Fruit fly (Drosophila melanogaster) whole organism, embryonic: ENCODE data around the gene CCDC151.

ENCODE experiments used
- Abd-B ChIP-seq: fragments of 200-800 bp; sonication (Bioruptor generic); optimal IDR thresholded peaks from 2 replicates; lab custom pipeline; 2018; ENCODE audit warnings: missing biosample characterization, mild to moderate bottlenecking, missing genetic modification characterization, moderate library complexity
- Aef1 ChIP-seq: fragments of 200-800 bp; sonication (Bioruptor generic); IDR thresholded peaks from 3 replicates; pipeline ENCODE4 v1.3.6; 2022; ENCODE audit warnings: missing biosample characterization, missing genetic modification characterization
- BtbVII ChIP-seq: fragments of 200-800 bp; sonication (Bioruptor generic); optimal IDR thresholded peaks from 3 replicates; lab custom pipeline; 2017; ENCODE audit warnings: missing biosample characterization, mild to moderate bottlenecking, missing genetic modification characterization
- CG10209 ChIP-seq: fragments of 200-800 bp; sonication (Bioruptor generic); optimal IDR thresholded peaks from 3 replicates; lab custom pipeline; 2017; ENCODE audit warnings: missing biosample characterization, mild to moderate bottlenecking, missing genetic modification characterization, missing genetic modification reagents
- CG10431 ChIP-seq: fragments of 200-800 bp; sonication (Bioruptor generic); optimal IDR thresholded peaks from 3 replicates; lab custom pipeline; 2018; ENCODE audit warnings: missing biosample characterization, mild to moderate bottlenecking, missing genetic modification characterization
- CG14014 ChIP-seq: fragments of 200-800 bp; sonication (Bioruptor generic); IDR thresholded peaks from 2 replicates; pipeline ENCODE4 v1.3.6; 2022; ENCODE audit warnings: missing biosample characterization, missing genetic modification characterization
- CG14667 ChIP-seq: fragments of 200-800 bp; sonication (Bioruptor generic); IDR thresholded peaks from 2 replicates; pipeline ENCODE4 v1.3.6; 2022; ENCODE audit warnings: missing biosample characterization, missing genetic modification characterization
- CG14860 ChIP-seq: fragments of 200-800 bp; sonication (Bioruptor generic); IDR thresholded peaks from 3 replicates; pipeline ENCODE4 v1.3.6; 2022; ENCODE audit warnings: missing biosample characterization, missing genetic modification characterization; ENCODE audit not compliant: partially characterized antibody
- CG1603 ChIP-seq: fragments of 200-800 bp; sonication (Bioruptor generic); optimal IDR thresholded peaks from 2 replicates; lab custom pipeline; 2019; ENCODE audit warnings: missing biosample characterization, mild to moderate bottlenecking, missing genetic modification characterization, moderate library complexity
- CG17328 ChIP-seq: fragments of 200-800 bp; sonication (Bioruptor generic); IDR thresholded peaks from 2 replicates; pipeline ENCODE4 v1.3.6; 2022; ENCODE audit warnings: missing biosample characterization, missing genetic modification characterization
- CG17829 ChIP-seq: fragments of 200-800 bp; optimal IDR thresholded peaks from 2 replicates; lab custom pipeline; 2019; ENCODE audit warnings: missing biosample characterization, mild to moderate bottlenecking, missing genetic modification characterization, moderate library complexity
- CG2199 ChIP-seq: fragments of 200-800 bp; sonication (Bioruptor generic); IDR thresholded peaks from 3 replicates; pipeline ENCODE4 v1.3.6; 2022; ENCODE audit warnings: missing biosample characterization, missing genetic modification characterization
- CG2202 ChIP-seq: fragments of 200-800 bp; sonication (Bioruptor generic); optimal IDR thresholded peaks from 2 replicates; lab custom pipeline; 2018; ENCODE audit warnings: missing biosample characterization, mild to moderate bottlenecking, missing genetic modification characterization
- CG31365 ChIP-seq: fragments of 200-800 bp; sonication (Bioruptor generic); optimal IDR thresholded peaks from 2 replicates; lab custom pipeline; 2018; ENCODE audit warnings: missing biosample characterization, mild to moderate bottlenecking, missing genetic modification characterization
- CG3407 ChIP-seq: fragments of 200-800 bp; sonication (Bioruptor generic); optimal IDR thresholded peaks from 2 replicates; lab custom pipeline; 2018; ENCODE audit warnings: missing biosample characterization, mild to moderate bottlenecking, missing genetic modification characterization
- CG3726 ChIP-seq: fragments of 200-800 bp; sonication (Bioruptor generic); IDR thresholded peaks from 3 replicates; pipeline ENCODE4, ENCODE4 v1.3.6; 2022; ENCODE audit warnings: missing biosample characterization, missing genetic modification characterization
- CG4617 ChIP-seq: fragments of 200-800 bp; sonication (Bioruptor generic); optimal IDR thresholded peaks from 3 replicates; lab custom pipeline; 2016; ENCODE audit warnings: missing biosample characterization, missing genetic modification characterization, borderline replicate concordance
- CG7372 ChIP-seq: fragments of 200-800 bp; sonication (Bioruptor generic); IDR thresholded peaks from 2 replicates; pipeline ENCODE4 v1.3.6; 2022; ENCODE audit warnings: missing biosample characterization, missing genetic modification characterization
- CG7839 ChIP-seq: fragments of 200-800 bp; sonication (Bioruptor generic); optimal IDR thresholded peaks from 3 replicates; lab custom pipeline; 2018; ENCODE audit warnings: missing biosample characterization, mild to moderate bottlenecking, missing genetic modification characterization, moderate library complexity
- CG9817 ChIP-seq: fragments of 200-800 bp; sonication (Bioruptor generic); optimal IDR thresholded peaks from 2 replicates; lab custom pipeline; 2018; ENCODE audit warnings: missing biosample characterization, mild to moderate bottlenecking, missing genetic modification characterization, moderate library complexity
- Deaf1 ChIP-seq: fragments of 200-800 bp; optimal IDR thresholded peaks from 3 replicates; lab custom pipeline; 2019; ENCODE audit warnings: missing biosample characterization, mild to moderate bottlenecking, missing genetic modification characterization, moderate library complexity
- Dip3 ChIP-seq: fragments of 200-800 bp; sonication (Bioruptor generic); optimal IDR thresholded peaks from 3 replicates; lab custom pipeline; 2016; ENCODE audit warnings: missing biosample characterization, missing genetic modification characterization
- Ets97D ChIP-seq: fragments of 200-800 bp; sonication (Bioruptor generic); optimal IDR thresholded peaks from 3 replicates; lab custom pipeline; 2016; ENCODE audit warnings: missing biosample characterization, missing genetic modification characterization
- Hey ChIP-seq: fragments of 200-800 bp; sonication (Bioruptor generic); optimal IDR thresholded peaks from 3 replicates; lab custom pipeline; 2018; ENCODE audit warnings: missing biosample characterization, mild to moderate bottlenecking, missing genetic modification characterization
- Hr39 ChIP-seq: fragments of >200 bp; optimal IDR thresholded peaks from 2 replicates; lab custom pipeline; 2017
- Max ChIP-seq: fragments of 200-800 bp; sonication (Bioruptor generic); optimal IDR thresholded peaks from 2 replicates; lab custom pipeline; 2016; ENCODE audit warnings: missing biosample characterization, mild to moderate bottlenecking, missing genetic modification characterization
- Myb ChIP-seq: fragments of 200-800 bp; sonication (Bioruptor generic); optimal IDR thresholded peaks from 2 replicates; lab custom pipeline; 2016; ENCODE audit warnings: missing biosample characterization, missing genetic modification characterization
- Ptx1 ChIP-seq: fragments of 200-800 bp; sonication (Bioruptor generic); IDR thresholded peaks from 2 replicates; pipeline ENCODE4 v1.3.6; 2022; ENCODE audit warnings: missing biosample characterization, missing genetic modification characterization
- Spps ChIP-seq: fragments of 200-800 bp; sonication (Bioruptor generic); optimal IDR thresholded peaks from 2 replicates; lab custom pipeline; 2018; ENCODE audit warnings: missing biosample characterization, mild to moderate bottlenecking, missing genetic modification characterization
- Tbp ChIP-seq: fragments of >200 bp; optimal IDR thresholded peaks from 2 replicates; lab custom pipeline; 2018; ENCODE audit warnings: missing biosample characterization, missing genetic modification characterization
- Xrp1 ChIP-seq: fragments of 200-800 bp; sonication (Bioruptor generic); IDR thresholded peaks from 2 replicates; pipeline ENCODE4 v1.3.6; 2022; ENCODE audit warnings: missing biosample characterization, missing genetic modification characterization
- YL-1 ChIP-seq: fragments of 200-800 bp; sonication (Bioruptor generic); optimal IDR thresholded peaks from 3 replicates; lab custom pipeline; 2017; ENCODE audit warnings: missing biosample characterization, mild to moderate bottlenecking, missing genetic modification characterization
- bowl ChIP-seq: fragments of 200-800 bp; sonication (Bioruptor generic); IDR thresholded peaks from 2 replicates; pipeline ENCODE4 v1.3.6; 2022; ENCODE audit warnings: missing biosample characterization, missing genetic modification characterization
- chinmo ChIP-seq: fragments of 200-800 bp; sonication (Bioruptor generic); IDR thresholded peaks from 4 replicates; pipeline ENCODE4 v1.3.6; 2022; ENCODE audit warnings: missing biosample characterization, missing genetic modification characterization; ENCODE audit not compliant: partially characterized antibody
- dm ChIP-seq: fragments of 200-800 bp; sonication (Bioruptor generic); optimal IDR thresholded peaks from 3 replicates; lab custom pipeline; 2016; ENCODE audit warnings: missing biosample characterization, missing genetic modification characterization
- en ChIP-seq: fragments of 200-800 bp; sonication (Bioruptor generic); optimal IDR thresholded peaks from 2 replicates; lab custom pipeline; 2016; ENCODE audit warnings: missing biosample characterization, missing genetic modification characterization
- exex ChIP-seq: fragments of 200-800 bp; sonication (Bioruptor generic); optimal IDR thresholded peaks from 4 replicates; lab custom pipeline; 2018; ENCODE audit warnings: missing biosample characterization, mild to moderate bottlenecking, missing genetic modification characterization, moderate library complexity
- fd96Cb ChIP-seq: fragments of 200-800 bp; sonication (Bioruptor generic); optimal IDR thresholded peaks from 2 replicates; lab custom pipeline; 2018; ENCODE audit warnings: missing biosample characterization, mild to moderate bottlenecking, missing genetic modification characterization, moderate library complexity
- h ChIP-seq: fragments of >200 bp; optimal IDR thresholded peaks from 2 replicates; lab custom pipeline; 2017
- ind ChIP-seq: fragments of 200-800 bp; sonication (Bioruptor generic); optimal IDR thresholded peaks from 3 replicates; lab custom pipeline; 2016; ENCODE audit warnings: missing biosample characterization, missing genetic modification characterization
- ken ChIP-seq: fragments of 200-800 bp; sonication (Bioruptor generic); IDR thresholded peaks from 3 replicates; pipeline ENCODE4 v1.3.6; 2022; ENCODE audit warnings: missing biosample characterization, missing genetic modification characterization
- knrl ChIP-seq: fragments of 200-800 bp; sonication (Bioruptor generic); IDR thresholded peaks from 3 replicates; pipeline ENCODE4 v1.3.6; 2022; ENCODE audit warnings: missing biosample characterization, missing genetic modification characterization; ENCODE audit not compliant: partially characterized antibody
- lov ChIP-seq, 2 experiments: fragments of 200-800 bp in 1 of 2; fragments of >200 bp in 1 of 2; sonication (Bioruptor generic) in 1 of 2; IDR thresholded peaks in 1 of 2; optimal IDR thresholded peaks in 1 of 2; 2 replicates in 1 of 2; 3 replicates in 1 of 2; pipeline versions ENCODE4 v1.3.6 to Lab custom; 2017 to 2022; ENCODE audit warnings: missing biosample characterization in 1 of 2, missing genetic modification characterization in 1 of 2
- pfk ChIP-seq: fragments of 200-800 bp; sonication (Bioruptor generic); optimal IDR thresholded peaks from 2 replicates; lab custom pipeline; 2018; ENCODE audit warnings: missing biosample characterization, mild to moderate bottlenecking, missing genetic modification characterization, moderate library complexity
- phol ChIP-seq: fragments of 200-800 bp; sonication (Bioruptor generic); optimal IDR thresholded peaks from 3 replicates; lab custom pipeline; 2018; ENCODE audit warnings: missing biosample characterization, mild to moderate bottlenecking, missing genetic modification characterization, moderate library complexity
- schlank ChIP-seq: fragments of 200-800 bp; sonication (Bioruptor generic); optimal IDR thresholded peaks from 2 replicates; lab custom pipeline; 2018; ENCODE audit warnings: missing biosample characterization, mild to moderate bottlenecking, missing genetic modification characterization
- sima ChIP-seq: fragments of 200-800 bp; sonication (Bioruptor generic); optimal IDR thresholded peaks from 2 replicates; lab custom pipeline; 2016; ENCODE audit warnings: missing biosample characterization, missing genetic modification characterization
- sna ChIP-seq: fragments of 200-800 bp; sonication (Bioruptor generic); IDR thresholded peaks from 2 replicates; pipeline ENCODE4 v1.3.6; 2022; ENCODE audit warnings: missing biosample characterization, missing genetic modification characterization; ENCODE audit not compliant: partially characterized antibody
- stc ChIP-seq: fragments of 200-800 bp; sonication (Bioruptor generic); IDR thresholded peaks from 2 replicates; pipeline ENCODE4 v1.3.6; 2022; ENCODE audit warnings: missing biosample characterization, missing genetic modification characterization
- tio ChIP-seq: fragments of 200-800 bp; sonication (Bioruptor generic); optimal IDR thresholded peaks from 2 replicates; lab custom pipeline; 2017; ENCODE audit warnings: missing biosample characterization, missing genetic modification characterization, inconsistent platforms
- zfh2 ChIP-seq: fragments of 200-800 bp; sonication (Bioruptor generic); optimal IDR thresholded peaks from 2 replicates; lab custom pipeline; 2016; ENCODE audit warnings: missing biosample characterization, missing genetic modification characterization

The CCDC151 gene

DNA sequence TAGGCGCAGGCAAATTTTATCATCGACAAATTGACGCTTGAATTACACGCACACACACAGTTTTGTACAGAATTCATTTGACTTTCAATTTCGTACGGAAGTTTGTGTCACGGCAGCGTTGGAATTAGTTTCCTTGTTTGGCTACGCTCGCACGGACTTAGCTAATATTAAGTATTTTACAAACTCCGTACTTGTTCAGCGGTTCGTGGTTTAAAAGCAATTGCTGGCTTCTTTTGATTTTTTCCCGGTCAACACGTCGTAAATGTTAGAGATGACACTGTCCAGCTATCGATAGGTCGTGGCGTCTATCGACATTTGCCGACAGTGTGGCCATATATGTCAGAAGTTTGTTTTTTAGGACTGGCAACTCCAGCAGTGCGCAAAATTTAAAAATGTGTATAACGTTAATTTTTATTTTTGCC, 47.9 kb upstream of the CCDC151 start, which contains the start of gene CycA (continued):
- TF ChIP-seq dm: peak; percentile 45
- TF ChIP-seq fd96Cb: no peak
- peak; percentile 44; the same call in 1 of the 3 replicates for TF ChIP-seq ken (GFP tag; lab: Robert Waterston, UW)
- TF ChIP-seq CG7839 (tag; lab: Kevin White, UChicago): no peak
- TF ChIP-seq CG14667: no peak
- TF ChIP-seq phol (tag; lab: Kevin White, UChicago): peak; percentile 72
- TF ChIP-seq CG4617: peak; percentile 29
- TF ChIP-seq CG2199 (GFP tag; lab: Robert Waterston, UW): no peak
- TF ChIP-seq Ptx1: no peak
- TF ChIP-seq CG2202 (tag; lab: Kevin White, UChicago): no peak
- TF ChIP-seq Abd-B (GFP tag; lab: Kevin White, UChicago): peak; percentile 41
- no peak for TF ChIP-seq BtbVII (GFP tag; lab: Kevin White, UChicago)
- TF ChIP-seq CG17829 (tag; lab: Kevin White, UChicago): peak; percentile 47
- TF ChIP-seq CG17328 (GFP tag; lab: Robert Waterston, UW): no peak
- TF ChIP-seq tio (GFP tag; lab: Kevin White, UChicago): no peak
- no peak for TF ChIP-seq pfk (GFP tag; lab: Kevin White, UChicago)
- no peak for TF ChIP-seq ind (GFP tag; lab: Kevin White, UChicago)
- TF ChIP-seq zfh2 (GFP tag; lab: Kevin White, UChicago): peak; percentile 26
- TF ChIP-seq CG1603 (tag; lab: Kevin White, UChicago): peak; percentile 59
- no peak for TF ChIP-seq schlank (tag; lab: Kevin White, UChicago)
- TF ChIP-seq chinmo (GFP tag; lab: Robert Waterston, UW): peak; percentile 84
- TF ChIP-seq Myb (GFP tag; lab: Kevin White, UChicago): peak; percentile 85
- TF ChIP-seq CG9817: no peak
- TF ChIP-seq knrl (GFP tag; lab: Robert Waterston, UW): peak; percentile 90
- TF ChIP-seq Aef1 (GFP tag; lab: Robert Waterston, UW): no peak
- peak; percentile 77 for TF ChIP-seq sna (GFP tag; lab: Robert Waterston, UW)
- no peak for TF ChIP-seq h (lab: Kevin White, UChicago)
- peak; percentile 23 for TF ChIP-seq Deaf1 (tag; lab: Kevin White, UChicago)
- no peak for TF ChIP-seq CG31365 (tag; lab: Kevin White, UChicago)
- no peak for TF ChIP-seq CG14014
- no peak for TF ChIP-seq CG3407
- no peak for TF ChIP-seq en
- TF ChIP-seq bowl: no peak
- no peak for TF ChIP-seq CG7372 (GFP tag; lab: Robert Waterston, UW)
- no peak for TF ChIP-seq Hr39 (lab: Kevin White, UChicago)
- no peak for TF ChIP-seq sima (GFP tag; lab: Kevin White, UChicago)
- TF ChIP-seq stc: no peak
- no peak for TF ChIP-seq Hey (tag; lab: Kevin White, UChicago)
- peak; percentile 68 for TF ChIP-seq CG14860
- no peak for TF ChIP-seq CG3726 (GFP tag; lab: Robert Waterston, UW)
- no peak for TF ChIP-seq Spps (tag; lab: Kevin White, UChicago)
- no peak for TF ChIP-seq Dip3 (GFP tag; lab: Kevin White, UChicago)
- no peak for TF ChIP-seq CG10209 (GFP tag; lab: Kevin White, UChicago)
- peak; percentile 53 for TF ChIP-seq YL-1 (GFP tag; lab: Kevin White, UChicago)
- TF ChIP-seq Tbp (GFP tag; lab: Kevin White, UChicago): no peak
- TF ChIP-seq Max (GFP tag; lab: Kevin White, UChicago): peak; percentile 22
- TF ChIP-seq Ets97D (GFP tag; lab: Kevin White, UChicago): peak; percentile 83
- no peak for TF ChIP-seq Xrp1
- TF ChIP-seq CG10431 (GFP tag; lab: Kevin White, UChicago): no peak
- TF ChIP-seq lov (optimal IDR thresholded peaks at IDR 0.05; lab: Kevin White, UChicago): no peak
- no peak for TF ChIP-seq lov (GFP tag; IDR thresholded peaks at IDR 0.05; lab: Robert Waterston, UW)
- no peak for TF ChIP-seq exex (tag; lab: Kevin White, UChicago)
